Worm (Caenorhabditis elegans): ENCODE measurements around the gene egas-2.

DNA sequence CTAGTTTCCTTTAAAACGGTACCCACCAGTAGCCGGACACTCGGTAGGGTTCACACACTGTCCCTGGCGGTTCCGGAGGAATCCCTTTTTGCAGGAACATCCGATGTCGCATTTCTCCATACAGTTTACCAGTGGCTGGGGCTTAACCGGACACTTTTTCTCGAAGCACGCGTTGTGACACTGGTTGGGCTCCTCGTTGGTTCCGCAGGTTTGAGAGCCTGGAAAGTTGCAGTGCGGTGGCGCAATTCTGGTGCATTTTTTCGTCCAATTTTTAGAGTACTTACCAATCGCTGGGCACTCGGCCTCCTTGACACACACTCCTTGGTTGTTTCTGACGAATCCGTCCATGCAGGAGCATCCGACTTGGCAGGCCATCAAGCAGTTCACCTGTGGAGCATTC lies 12.2 kb downstream of the egas-2 start:
- no peak for TF ChIP-seq nhr-11 (tag; optimal IDR thresholded peaks at IDR 0.05)
- TF ChIP-seq egl-27 (tag; optimal IDR thresholded peaks at IDR 0.05) = no peak
- no peak for TF ChIP-seq ama-1 (optimal IDR thresholded peaks at IDR 0.05)
- TF ChIP-seq snpc-4 (tag; optimal IDR thresholded peaks at IDR 0.05) = no peak
- no peak for TF ChIP-seq aly-2 (tag; optimal IDR thresholded peaks at IDR 0.05)
- TF ChIP-seq F13H6.1 (tag; optimal IDR thresholded peaks at IDR 0.05) = no peak
- no peak for TF ChIP-seq nhr-25 (tag; optimal IDR thresholded peaks at IDR 0.05)
- TF ChIP-seq nhr-237 (tag; optimal IDR thresholded peaks at IDR 0.05) = no peak
- no peak for TF ChIP-seq unc-55 (GFP tag; optimal IDR thresholded peaks at IDR 0.05)
- TF ChIP-seq lin-13 (GFP tag; optimal IDR thresholded peaks at IDR 0.05) = no peak
- TF ChIP-seq lsy-2 (tag; optimal IDR thresholded peaks at IDR 0.05) = no peak
- no peak for TF ChIP-seq zag-1 (tag; optimal IDR thresholded peaks at IDR 0.05)
- no peak for TF ChIP-seq lin-39 (tag; optimal IDR thresholded peaks at IDR 0.05)

Data from whole organism, L2 larva.